Worm (Caenorhabditis elegans): ENCODE data around the gene pxd-1.

DNA sequence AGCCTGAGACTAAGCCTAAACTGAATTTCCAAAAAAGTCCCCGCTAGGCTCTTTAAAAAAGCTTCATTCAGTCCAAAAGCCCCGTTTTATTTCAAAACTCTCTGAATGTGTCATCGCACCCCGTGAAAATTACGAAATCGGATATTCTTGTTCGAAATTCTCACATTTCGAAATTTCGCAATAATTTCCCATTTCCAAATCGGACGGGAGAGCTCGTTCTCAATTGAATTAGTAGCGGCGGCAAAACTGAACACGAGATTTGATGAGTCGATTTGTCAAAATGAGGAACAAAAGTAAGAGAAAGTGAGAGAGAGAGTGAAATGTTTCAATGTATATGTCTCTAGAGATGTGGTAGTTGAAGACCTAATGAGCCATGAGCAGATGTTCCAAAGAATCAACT lies 29.0 kb downstream of the pxd-1 start:
- TF ChIP-seq pha-4 (tag; optimal IDR thresholded peaks at IDR 0.05) (no peak), unc-62 (GFP tag; optimal IDR thresholded peaks at IDR 0.05) (no peak), ceh-79 (tag; optimal IDR thresholded peaks at IDR 0.05) (no peak), sptf-2 (GFP tag; optimal IDR thresholded peaks at IDR 0.05) (no peak), lin-26 (GFP tag; IDR thresholded peaks at IDR 0.05) (no peak), ztf-3 (GFP tag; optimal IDR thresholded peaks at IDR 0.05) (no peak), D2030.7 (GFP tag; IDR thresholded peaks at IDR 0.05) (no peak), ceh-58 (GFP tag; IDR thresholded peaks at IDR 0.05) (no peak), F55B11.4 (tag; optimal IDR thresholded peaks at IDR 0.05; ENCODE audit: borderline replicate concordance, insufficient read depth) (no peak), hsf-1 (GFP tag; IDR thresholded peaks at IDR 0.05) (no peak), madf-10 (tag; optimal IDR thresholded peaks at IDR 0.05) (no peak), ccch-3 (GFP tag; optimal IDR thresholded peaks at IDR 0.05) (no peak), ztf-26 (tag; optimal IDR thresholded peaks at IDR 0.05) (no peak)
